Comparison of ENCODE assay signal across 6 fruit fly cellular contexts in the genomic region with DNA sequence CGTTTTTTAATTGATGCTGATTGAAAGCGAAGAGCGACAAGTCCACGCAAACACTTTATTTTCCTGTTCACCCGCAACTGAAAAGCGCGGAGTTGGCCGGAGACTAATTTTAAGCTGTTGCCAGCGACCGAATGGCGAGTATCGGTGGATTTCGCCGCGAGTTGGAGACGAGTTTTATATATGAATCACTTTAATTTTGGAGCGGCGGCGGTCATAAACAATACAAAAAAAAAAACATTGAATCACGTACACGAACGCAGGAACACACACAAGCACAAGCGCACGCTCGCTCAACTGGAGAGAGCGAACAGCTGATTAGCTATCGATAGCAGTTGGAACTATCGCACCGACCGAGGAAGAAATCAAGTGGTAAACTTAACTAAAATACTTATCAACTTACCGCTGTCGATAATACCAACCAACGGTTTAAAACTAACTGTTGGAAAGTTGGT.
TF ChIP-seq lines count a peak whose summit lies in the region.

A gene (minus strand): TSS at position 267 of the 452 bp plus-strand sequence.

- no peak for TF ChIP-seq CTCF in whole organism, embryonic (GFP tag; optimal IDR thresholded peaks at IDR 0.05; lab: Kevin White, UChicago)

TF ChIP-seq in whole organism, 6 proteins besides CTCF, POLR2A, EP300 and RAD21:
- TF ChIP-seq CG8478 (optimal IDR thresholded peaks at IDR 0.05; lab: Kevin White, UChicago) (no peak), Dll (optimal IDR thresholded peaks at IDR 0.05; lab: Kevin White, UChicago) (peak; percentile 3)

TF ChIP-seq in whole organism, adult, 20 proteins besides CTCF, POLR2A, EP300 and RAD21:
- peak; percentile 13 for TF ChIP-seq CG33017 (tag; optimal IDR thresholded peaks at IDR 0.05; lab: Kevin White, UChicago)
- TF ChIP-seq Hr96 (GFP tag; optimal IDR thresholded peaks at IDR 0.05; lab: Kevin White, UChicago): no peak
- peak; percentile 33 for TF ChIP-seq bab1 (GFP tag; optimal IDR thresholded peaks at IDR 0.05; lab: Kevin White, UChicago)
- no peak for TF ChIP-seq CG1620 (GFP tag; optimal IDR thresholded peaks at IDR 0.05; lab: Kevin White, UChicago)
- TF ChIP-seq toe (GFP tag; optimal IDR thresholded peaks at IDR 0.05; lab: Kevin White, UChicago): no peak
- TF ChIP-seq cnc (optimal IDR thresholded peaks at IDR 0.05; lab: Kevin White, UChicago): no peak
- TF ChIP-seq Clk (GFP tag; optimal IDR thresholded peaks at IDR 0.05; lab: Kevin White, UChicago): no peak
- TF ChIP-seq Crg-1 (GFP tag; optimal IDR thresholded peaks at IDR 0.05; lab: Kevin White, UChicago): no peak
- peak; percentile 46 for TF ChIP-seq cic (GFP tag; optimal IDR thresholded peaks at IDR 0.05; lab: Kevin White, UChicago)
- no peak for TF ChIP-seq CG12768 (GFP tag; optimal IDR thresholded peaks at IDR 0.05; lab: Kevin White, UChicago)
- TF ChIP-seq CG7101 (tag; optimal IDR thresholded peaks at IDR 0.05; lab: Kevin White, UChicago): no peak
- TF ChIP-seq tj (GFP tag; optimal IDR thresholded peaks at IDR 0.05; lab: Kevin White, UChicago): peak; percentile 75
- TF ChIP-seq CG14711 (tag; optimal IDR thresholded peaks at IDR 0.05; lab: Kevin White, UChicago): no peak
- peak; percentile 58 for TF ChIP-seq Mnt (GFP tag; optimal IDR thresholded peaks at IDR 0.05; lab: Kevin White, UChicago)
- TF ChIP-seq kay (GFP tag; lab: Kevin White, UChicago; ENCODE audit: borderline replicate concordance): peak; percentile 90

TF ChIP-seq in whole organism, embryonic, 481 proteins besides CTCF, POLR2A, EP300 and RAD21 (continues in another document):
- TF ChIP-seq Rfx (GFP tag; IDR thresholded peaks at IDR 0.05; lab: Robert Waterston, UW): peak; percentile 22; the same call in 1 of the 2 replicates
- peak; percentile 34; the same call in 1 of the 2 replicates for TF ChIP-seq chm (GFP tag; IDR thresholded peaks at IDR 0.05; lab: Robert Waterston, UW)
- TF ChIP-seq Dip2 (GFP tag; IDR thresholded peaks at IDR 0.05; lab: Robert Waterston, UW): no peak
- no peak for TF ChIP-seq CG7372 (GFP tag; IDR thresholded peaks at IDR 0.05; lab: Robert Waterston, UW)
- peak; percentile 67 for TF ChIP-seq Dp (GFP tag; optimal IDR thresholded peaks at IDR 0.05; lab: Kevin White, UChicago)
- peak; percentile 76 for TF ChIP-seq E2f2 (GFP tag; IDR thresholded peaks at IDR 0.05; lab: Robert Waterston, UW)
- TF ChIP-seq insv (GFP tag; optimal IDR thresholded peaks at IDR 0.05; lab: Kevin White, UChicago): peak; percentile 6 to 82
- TF ChIP-seq CG12236 (GFP tag; optimal IDR thresholded peaks at IDR 0.05; lab: Kevin White, UChicago): no peak
- no peak for TF ChIP-seq Hey (tag; optimal IDR thresholded peaks at IDR 0.05; lab: Kevin White, UChicago)
- TF ChIP-seq nerfin-1 (tag; optimal IDR thresholded peaks at IDR 0.05; lab: Kevin White, UChicago): peak; percentile 11
- peak; percentile 88 for TF ChIP-seq tna (GFP tag; IDR thresholded peaks at IDR 0.05; lab: Robert Waterston, UW; ENCODE audit: partially characterized antibody)
- TF ChIP-seq Myb (GFP tag; optimal IDR thresholded peaks at IDR 0.05; lab: Kevin White, UChicago): peak; percentile 96
- TF ChIP-seq HLH4C (GFP tag; IDR thresholded peaks at IDR 0.05; lab: Robert Waterston, UW; ENCODE audit: partially characterized antibody): peak; percentile 87
- TF ChIP-seq bsh (GFP tag; optimal IDR thresholded peaks at IDR 0.05; lab: Kevin White, UChicago): no peak
- no peak for TF ChIP-seq CG10462 (GFP tag; optimal IDR thresholded peaks at IDR 0.05; lab: Kevin White, UChicago)
- peak; percentile 83 for TF ChIP-seq ewg (GFP tag; optimal IDR thresholded peaks at IDR 0.05; lab: Kevin White, UChicago)
- TF ChIP-seq sima (GFP tag; optimal IDR thresholded peaks at IDR 0.05; lab: Kevin White, UChicago): no peak

TF ChIP-seq in whole organism, prepupa, 60 proteins besides CTCF, POLR2A, EP300 and RAD21 (continues in another document):
- peak; percentile 50 to 68 for TF ChIP-seq ss (GFP tag; optimal IDR thresholded peaks at IDR 0.05; lab: Kevin White, UChicago)
- TF ChIP-seq CG7368 (GFP tag; optimal IDR thresholded peaks at IDR 0.05; lab: Kevin White, UChicago): peak; percentile 31
- no peak for TF ChIP-seq vri (GFP tag; optimal IDR thresholded peaks at IDR 0.05; lab: Kevin White, UChicago)
- no peak for TF ChIP-seq CG32006 (GFP tag; optimal IDR thresholded peaks at IDR 0.05; lab: Kevin White, UChicago)
- no peak for TF ChIP-seq CG8632 (GFP tag; optimal IDR thresholded peaks at IDR 0.05; lab: Kevin White, UChicago)
- peak; percentile 17 for TF ChIP-seq Eip75B (GFP tag; optimal IDR thresholded peaks at IDR 0.05; lab: Kevin White, UChicago)
- no peak for TF ChIP-seq Hr39 (GFP tag; optimal IDR thresholded peaks at IDR 0.05; lab: Kevin White, UChicago)
- TF ChIP-seq net (GFP tag; optimal IDR thresholded peaks at IDR 0.05; lab: Kevin White, UChicago): peak; percentile 8
- peak; percentile 43 for TF ChIP-seq CG9139 (GFP tag; optimal IDR thresholded peaks at IDR 0.05; lab: Kevin White, UChicago)
- TF ChIP-seq CG6276 (GFP tag; optimal IDR thresholded peaks at IDR 0.05; lab: Kevin White, UChicago): peak; percentile 16
- no peak for TF ChIP-seq CG3032 (tag; optimal IDR thresholded peaks at IDR 0.05; lab: Kevin White, UChicago)
- peak; percentile 67 for TF ChIP-seq CG6854 (GFP tag; optimal IDR thresholded peaks at IDR 0.05; lab: Kevin White, UChicago)
- TF ChIP-seq CG6808 (GFP tag; optimal IDR thresholded peaks at IDR 0.05; lab: Kevin White, UChicago): peak; percentile 41
- peak; percentile 43 for TF ChIP-seq CG16779 (tag; optimal IDR thresholded peaks at IDR 0.05; lab: Kevin White, UChicago)
- peak; percentile 77 for TF ChIP-seq CG6163 (GFP tag; IDR thresholded peaks at IDR 0.05; lab: Robert Waterston, UW)
- TF ChIP-seq fd59A (GFP tag; optimal IDR thresholded peaks at IDR 0.05; lab: Kevin White, UChicago): no peak
- TF ChIP-seq dac (GFP tag; optimal IDR thresholded peaks at IDR 0.05; lab: Kevin White, UChicago): no peak
- TF ChIP-seq eg (GFP tag; IDR thresholded peaks at IDR 0.05; lab: Robert Waterston, UW): peak; percentile 52; the same call in 1 of the 3 replicates

TF ChIP-seq in whole organism, pupa, 21 proteins besides CTCF, POLR2A, EP300 and RAD21 (continues in another document):
- peak; percentile 62 for TF ChIP-seq gl (tag; optimal IDR thresholded peaks at IDR 0.05; lab: Kevin White, UChicago)
- TF ChIP-seq CG8301 (tag; optimal IDR thresholded peaks at IDR 0.05; lab: Kevin White, UChicago): no peak
- TF ChIP-seq D1 (tag; optimal IDR thresholded peaks at IDR 0.05; lab: Kevin White, UChicago): no peak
- peak; percentile 57; the same call in 1 of the 2 replicates for TF ChIP-seq CG12605 (GFP tag; IDR thresholded peaks at IDR 0.05; lab: Robert Waterston, UW)
- TF ChIP-seq rn (GFP tag; IDR thresholded peaks at IDR 0.05; lab: Robert Waterston, UW): no peak
- peak; percentile 62; the same call in 2 of the 3 replicates for TF ChIP-seq CG4496 (GFP tag; IDR thresholded peaks at IDR 0.05; lab: Robert Waterston, UW)
- TF ChIP-seq CG32121 (GFP tag; IDR thresholded peaks at IDR 0.05; lab: Robert Waterston, UW): no peak; the same call in 1 of the 2 replicates
- peak; percentile 2 for TF ChIP-seq Pif1B (GFP tag; optimal IDR thresholded peaks at IDR 0.05; lab: Kevin White, UChicago)
- no peak for TF ChIP-seq CG8159 (tag; optimal IDR thresholded peaks at IDR 0.05; lab: Kevin White, UChicago)
- peak; percentile 26 for TF ChIP-seq Snoo (tag; optimal IDR thresholded peaks at IDR 0.05; lab: Kevin White, UChicago)
- no peak for TF ChIP-seq CG34367 (tag; optimal IDR thresholded peaks at IDR 0.05; lab: Kevin White, UChicago)
- peak; percentile 52 for TF ChIP-seq CG13204 (GFP tag; optimal IDR thresholded peaks at IDR 0.05; lab: Kevin White, UChicago)
- peak; percentile 49; the same call in 1 of the 2 replicates for TF ChIP-seq Ets98B (GFP tag; IDR thresholded peaks at IDR 0.05; lab: Robert Waterston, UW)
- no peak for TF ChIP-seq CG10348 (GFP tag; IDR thresholded peaks at IDR 0.05; lab: Robert Waterston, UW)
- peak; percentile 2 for TF ChIP-seq Pif1A (GFP tag; optimal IDR thresholded peaks at IDR 0.05; lab: Kevin White, UChicago)
- no peak for TF ChIP-seq fd96Ca (GFP tag; IDR thresholded peaks at IDR 0.05; lab: Robert Waterston, UW)
- TF ChIP-seq CG9948 (tag; optimal IDR thresholded peaks at IDR 0.05; lab: Kevin White, UChicago): no peak
- TF ChIP-seq EcR (GFP tag; optimal IDR thresholded peaks at IDR 0.05; lab: Kevin White, UChicago): peak; percentile 23
- no peak for TF ChIP-seq CG17806 (tag; optimal IDR thresholded peaks at IDR 0.05; lab: Kevin White, UChicago)

TF ChIP-seq in whole organism, wandering third instar larva, 38 proteins besides CTCF, POLR2A, EP300 and RAD21:
- TF ChIP-seq sv (GFP tag; optimal IDR thresholded peaks at IDR 0.05; lab: Kevin White, UChicago) (no peak), h (GFP tag; optimal IDR thresholded peaks at IDR 0.05; lab: Kevin White, UChicago) (no peak), CG9705 (GFP tag; optimal IDR thresholded peaks at IDR 0.05; lab: Kevin White, UChicago) (no peak), Dif (GFP tag; optimal IDR thresholded peaks at IDR 0.05; lab: Kevin White, UChicago; ENCODE audit: partially characterized antibody) (peak; percentile 27), brk (GFP tag; optimal IDR thresholded peaks at IDR 0.05; lab: Kevin White, UChicago) (no peak), Sp1 (GFP tag; optimal IDR thresholded peaks at IDR 0.05; lab: Kevin White, UChicago) (peak; percentile 43), Myc (optimal IDR thresholded peaks at IDR 0.05; lab: Kevin White, UChicago) (no peak), CG32264 (GFP tag; optimal IDR thresholded peaks at IDR 0.05; lab: Kevin White, UChicago) (no peak), Jra (GFP tag; optimal IDR thresholded peaks at IDR 0.05; lab: Kevin White, UChicago) (peak; percentile 65), pan (optimal IDR thresholded peaks at IDR 0.05; lab: Kevin White, UChicago) (no peak), Hr83 (GFP tag; optimal IDR thresholded peaks at IDR 0.05; lab: Kevin White, UChicago; ENCODE audit: poor library complexity, severe bottlenecking) (peak; percentile 43)
